Worm (Caenorhabditis elegans): ENCODE results near the gene C34F6.5.

DNA sequence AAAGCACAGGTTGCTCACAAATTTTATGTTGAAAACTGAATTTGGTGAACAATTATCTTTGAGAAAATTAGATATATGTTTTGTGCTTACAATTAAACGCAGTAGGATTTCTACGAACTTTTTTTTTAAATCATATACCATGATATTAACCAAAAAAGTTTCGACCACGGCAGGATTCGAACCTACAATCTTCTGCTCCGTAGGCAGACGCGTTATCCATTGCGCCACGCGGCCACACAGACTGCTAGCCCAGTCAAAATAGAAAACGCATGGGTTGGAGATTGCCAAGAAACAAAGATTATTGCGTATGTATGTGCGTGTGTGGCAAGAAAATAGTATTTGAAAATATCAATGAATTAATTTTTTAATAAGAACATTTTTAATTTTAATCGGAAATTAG lies 43.7 kb upstream of the C34F6.5 start:
- TF ChIP-seq F52B5.7 (tag; optimal IDR thresholded peaks at IDR 0.05): no peak
- peak; percentile 70 to 88 for TF ChIP-seq rec-8 (tag; optimal IDR thresholded peaks at IDR 0.05)

All from whole organism, young adult.